Worm (Caenorhabditis elegans) whole organism, young adult: Measurements from ENCODE around the gene icl-1.
A peak's percentile ranks its signal among the peaks of the same experiment; 100 is the strongest.

ENCODE experiments used
- B0261.1 ChIP-seq: sonication (generic microtip); optimal IDR thresholded peaks from 2 replicates; lab custom pipeline; 2016; ENCODE audit warnings: mild to moderate bottlenecking, missing genetic modification characterization, moderate library complexity, missing compliant biosample characterization
- C06A6.2 ChIP-seq: fragments of 200-800 bp; sonication (Bioruptor generic); conservative IDR thresholded peaks from 2 replicates; pipeline ENCODE4 v1.3.6; 2022; ENCODE audit warnings: missing genetic modification characterization, missing compliant biosample characterization
- F22D6.2 ChIP-seq: sonication (generic microtip); optimal IDR thresholded peaks from 2 replicates; lab custom pipeline; 2016; ENCODE audit warnings: mild to moderate bottlenecking, missing genetic modification characterization, missing compliant biosample characterization
- F39B2.1 ChIP-seq: fragments of 200-800 bp; sonication (Bioruptor generic); IDR thresholded peaks from 2 replicates; pipeline ENCODE4 v1.3.6; 2022; ENCODE audit warnings: missing genetic modification reagents, missing genetic modification characterization, missing compliant biosample characterization
- F55B11.4 ChIP-seq: sonication (generic microtip); optimal IDR thresholded peaks from 2 replicates; lab custom pipeline; 2016; ENCODE audit warnings: missing compliant biosample characterization, missing genetic modification characterization, borderline replicate concordance; ENCODE audit not compliant: insufficient read depth
- K11D2.4 ChIP-seq: fragments of 200-800 bp; sonication (Bioruptor generic); IDR thresholded peaks from 2 replicates; pipeline ENCODE4 v1.3.6; 2022; ENCODE audit warnings: missing genetic modification reagents, missing genetic modification characterization, missing compliant biosample characterization
- T26A5.8 ChIP-seq: sonication (generic microtip); optimal IDR thresholded peaks from 2 replicates; lab custom pipeline; 2016; ENCODE audit warnings: missing genetic modification characterization, missing compliant biosample characterization
- Y53G8AR.9 ChIP-seq: fragments of 200-800 bp; sonication (Bioruptor generic); conservative IDR thresholded peaks from 2 replicates; pipeline ENCODE4 v1.3.6; 2022; ENCODE audit warnings: missing genetic modification reagents, missing genetic modification characterization, missing compliant biosample characterization
- Y79H2A.3 ChIP-seq: fragments of 200-800 bp; sonication (Bioruptor generic); conservative IDR thresholded peaks from 2 replicates; pipeline ENCODE4 v1.3.6; 2022; ENCODE audit warnings: missing genetic modification reagents, missing genetic modification characterization, missing compliant biosample characterization
- ama-1 ChIP-seq, 3 experiments: fragments of 150-350 bp in 1 of 3; sonication (generic microtip) in 2 of 3; optimal IDR thresholded peaks; 2 replicates each; lab custom pipeline; 2014 to 2018; ENCODE audit warnings: missing biosample characterization in 2 of 3, missing genetic modification characterization in 2 of 3, missing genetic modification reagents in 2 of 3
- aptf-3 ChIP-seq: fragments of 200-800 bp; sonication (Bioruptor generic); IDR thresholded peaks from 2 replicates; pipeline ENCODE4 v1.3.6; 2022; ENCODE audit warnings: missing genetic modification characterization, missing compliant biosample characterization
- attf-6 ChIP-seq: fragments of 200-800 bp; sonication (Bioruptor generic); IDR thresholded peaks from 2 replicates; pipeline ENCODE4 v1.3.6; 2022; ENCODE audit warnings: missing genetic modification reagents, missing genetic modification characterization, missing compliant biosample characterization
- bed-1 ChIP-seq: fragments of 200-800 bp; sonication (Bioruptor generic); IDR thresholded peaks from 2 replicates; pipeline ENCODE4 v1.3.6; 2022; ENCODE audit warnings: missing genetic modification reagents, missing genetic modification characterization, missing compliant biosample characterization
- cebp-2 ChIP-seq: fragments of 200-800 bp; sonication (Bioruptor generic); IDR thresholded peaks from 2 replicates; pipeline ENCODE4 v1.3.6; 2022; ENCODE audit warnings: missing genetic modification characterization, missing compliant biosample characterization
- ceh-100 ChIP-seq: fragments of 200-800 bp; sonication (Bioruptor generic); IDR thresholded peaks from 2 replicates; pipeline ENCODE4 v1.3.6; 2022; ENCODE audit warnings: missing genetic modification reagents, missing genetic modification characterization, missing compliant biosample characterization
- ceh-40 ChIP-seq: fragments of 200-800 bp; sonication (Bioruptor generic); IDR thresholded peaks from 2 replicates; pipeline ENCODE4 v1.3.6; 2022; ENCODE audit warnings: missing genetic modification characterization, missing compliant biosample characterization
- ceh-91 ChIP-seq: fragments of 200-800 bp; sonication (Bioruptor generic); IDR thresholded peaks from 2 replicates; pipeline ENCODE4 v1.3.6; 2022; ENCODE audit warnings: missing genetic modification reagents, missing genetic modification characterization, missing compliant biosample characterization
- die-1 ChIP-seq: sonication (generic microtip); optimal IDR thresholded peaks from 2 replicates; lab custom pipeline; 2016; ENCODE audit warnings: missing genotype, mild to moderate bottlenecking, missing genetic modification characterization, missing compliant biosample characterization
- dox-1 ChIP-seq: fragments of 200-800 bp; sonication (Bioruptor generic); IDR thresholded peaks from 2 replicates; pipeline ENCODE4 v1.3.6; 2022; ENCODE audit warnings: missing genetic modification reagents, missing genetic modification characterization, missing compliant biosample characterization
- gei-17 ChIP-seq: fragments of 200-800 bp; sonication (Bioruptor generic); optimal IDR thresholded peaks from 2 replicates; lab custom pipeline; 2018; ENCODE audit warnings: mild to moderate bottlenecking, missing genetic modification characterization, missing compliant biosample characterization
- him-1 ChIP-seq: sonication (generic microtip); optimal IDR thresholded peaks from 2 replicates; lab custom pipeline; 2016; ENCODE audit warnings: missing genotype, missing genetic modification reagents, missing genetic modification characterization, missing compliant biosample characterization
- hlh-26 ChIP-seq: fragments of 200-800 bp; sonication (Bioruptor generic); conservative IDR thresholded peaks from 2 replicates; pipeline ENCODE4 v1.3.6; 2022; ENCODE audit warnings: missing genetic modification reagents, missing genetic modification characterization, missing compliant biosample characterization
- hmg-20 ChIP-seq: fragments of 200-800 bp; sonication (Bioruptor generic); IDR thresholded peaks from 2 replicates; pipeline ENCODE4 v1.3.6; 2022; ENCODE audit warnings: missing genetic modification reagents, missing genetic modification characterization, missing compliant biosample characterization
- hrde-1 ChIP-seq: sonication (generic microtip); optimal IDR thresholded peaks from 2 replicates; lab custom pipeline; 2016; ENCODE audit warnings: missing genetic modification characterization, mild to moderate bottlenecking, missing compliant biosample characterization, moderate library complexity, missing genotype, missing genetic modification reagents, borderline replicate concordance
- hsf-1 ChIP-seq: fragments of 200-800 bp; sonication (Bioruptor generic); IDR thresholded peaks from 2 replicates; pipeline ENCODE4 v1.3.6; 2022; ENCODE audit warnings: missing genetic modification reagents, missing genetic modification characterization, missing compliant biosample characterization
- let-607 ChIP-seq, 2 experiments: fragments of 200-800 bp in 1 of 2; sonication (Bioruptor generic) in 1 of 2; sonication (generic microtip) in 1 of 2; optimal IDR thresholded peaks; 2 replicates each; lab custom pipeline; 2016 to 2018; ENCODE audit warnings: mild to moderate bottlenecking in 2 of 2, missing compliant biosample characterization in 2 of 2, missing genetic modification characterization in 2 of 2, moderate library complexity in 2 of 2, missing genotype in 1 of 2
- lin-40 ChIP-seq: sonication (generic microtip); optimal IDR thresholded peaks from 2 replicates; lab custom pipeline; 2016; ENCODE audit warnings: missing genetic modification characterization, mild to moderate bottlenecking, missing compliant biosample characterization, missing genotype, missing genetic modification reagents
- lsl-1 ChIP-seq: fragments of 200-800 bp; sonication (Bioruptor generic); optimal IDR thresholded peaks from 2 replicates; lab custom pipeline; 2018; ENCODE audit warnings: mild to moderate bottlenecking, missing genetic modification characterization, moderate library complexity, missing compliant biosample characterization
- madf-10 ChIP-seq: sonication (generic microtip); optimal IDR thresholded peaks from 2 replicates; lab custom pipeline; 2016; ENCODE audit warnings: mild to moderate bottlenecking, missing genetic modification characterization, missing compliant biosample characterization
- mxl-1 ChIP-seq: sonication (generic microtip); optimal IDR thresholded peaks from 2 replicates; lab custom pipeline; 2016; ENCODE audit warnings: missing genetic modification characterization, missing compliant biosample characterization
- nfya-1 ChIP-seq: sonication (generic microtip); optimal IDR thresholded peaks from 2 replicates; lab custom pipeline; 2017; ENCODE audit warnings: antibody characterized with exemption, missing compliant biosample characterization, missing genetic modification characterization, borderline replicate concordance; ENCODE audit not compliant: insufficient read depth
- nfya-2 ChIP-seq: fragments of 200-800 bp; sonication (Bioruptor generic); IDR thresholded peaks from 2 replicates; pipeline ENCODE4 v1.3.6; 2022; ENCODE audit warnings: missing genetic modification reagents, missing genetic modification characterization, missing compliant biosample characterization
- nhr-120 ChIP-seq: fragments of 200-800 bp; sonication (Bioruptor generic); IDR thresholded peaks from 2 replicates; pipeline ENCODE4 v1.3.6; 2022; ENCODE audit warnings: missing genetic modification characterization, missing compliant biosample characterization
- nhr-27 ChIP-seq: fragments of 200-800 bp; sonication (Bioruptor generic); optimal IDR thresholded peaks from 2 replicates; lab custom pipeline; 2018; ENCODE audit warnings: mild to moderate bottlenecking, missing genetic modification characterization, moderate library complexity, missing compliant biosample characterization
- nhr-80 ChIP-seq: sonication (generic microtip); optimal IDR thresholded peaks from 2 replicates; lab custom pipeline; 2016; ENCODE audit warnings: missing genetic modification characterization, missing compliant biosample characterization
- sea-2 ChIP-seq: fragments of 200-800 bp; sonication (Bioruptor generic); IDR thresholded peaks from 2 replicates; pipeline ENCODE4 v1.3.6; 2022; ENCODE audit warnings: missing genetic modification characterization, missing compliant biosample characterization
- snpc-3.4 ChIP-seq: sonication (generic microtip); optimal IDR thresholded peaks from 2 replicates; lab custom pipeline; 2017; ENCODE audit warnings: missing genetic modification characterization, mild to moderate bottlenecking, missing compliant biosample characterization, antibody characterized with exemption, moderate library complexity, missing genotype, missing genetic modification reagents
- somi-1 ChIP-seq: fragments of 200-800 bp; sonication (Bioruptor generic); optimal IDR thresholded peaks from 2 replicates; lab custom pipeline; 2018; ENCODE audit warnings: mild to moderate bottlenecking, missing genetic modification characterization, missing compliant biosample characterization
- sptf-2 ChIP-seq: fragments of 200-800 bp; sonication (Bioruptor generic); optimal IDR thresholded peaks from 2 replicates; lab custom pipeline; 2018; ENCODE audit warnings: mild to moderate bottlenecking, missing genetic modification characterization, missing compliant biosample characterization
- tlf-1 ChIP-seq: fragments of 200-800 bp; sonication (Bioruptor generic); optimal IDR thresholded peaks from 2 replicates; lab custom pipeline; 2018; ENCODE audit warnings: mild to moderate bottlenecking, missing genetic modification characterization, missing compliant biosample characterization
- unc-130 ChIP-seq: sonication (generic microtip); optimal IDR thresholded peaks from 2 replicates; lab custom pipeline; 2016; ENCODE audit warnings: missing genetic modification reagents, missing genetic modification characterization, missing compliant biosample characterization
- xnd-1 ChIP-seq: sonication (generic microtip); optimal IDR thresholded peaks from 2 replicates; lab custom pipeline; 2016; ENCODE audit warnings: missing genotype, missing genetic modification reagents, missing genetic modification characterization, missing compliant biosample characterization
- zfh-2 ChIP-seq: fragments of 200-800 bp; sonication (Bioruptor generic); conservative IDR thresholded peaks from 2 replicates; pipeline ENCODE4 v1.3.6; 2022; ENCODE audit warnings: missing genetic modification reagents, missing genetic modification characterization, missing compliant biosample characterization
- ztf-18 ChIP-seq: sonication (generic microtip); optimal IDR thresholded peaks from 2 replicates; lab custom pipeline; 2016; ENCODE audit warnings: missing genotype, mild to moderate bottlenecking, missing genetic modification characterization, missing compliant biosample characterization
- ztf-22 ChIP-seq: fragments of 200-800 bp; sonication (Bioruptor generic); optimal IDR thresholded peaks from 2 replicates; lab custom pipeline; 2018; ENCODE audit warnings: mild to moderate bottlenecking, missing genetic modification characterization, moderate library complexity, missing compliant biosample characterization
- ztf-25 ChIP-seq: fragments of 200-800 bp; sonication (Bioruptor generic); IDR thresholded peaks from 2 replicates; pipeline ENCODE4 v1.3.6; 2022; ENCODE audit warnings: missing genetic modification reagents, missing genetic modification characterization, missing compliant biosample characterization
- ztf-26 ChIP-seq: sonication (generic microtip); optimal IDR thresholded peaks from 2 replicates; lab custom pipeline; 2017; ENCODE audit warnings: missing genetic modification characterization, missing compliant biosample characterization

The icl-1 gene

ce11 chrV:731330-731729, 3.5 kb upstream of the icl-1 start (continued):
- peak; percentile 1 for TF ChIP-seq ama-1 (optimal IDR thresholded peaks at IDR 0.05; lab: Kevin White, UChicago)
- TF ChIP-seq ama-1 (GFP tag; optimal IDR thresholded peaks at IDR 0.05; lab: Kevin White, UChicago) = no peak
- TF ChIP-seq zfh-2 (GFP tag; lab: Robert Waterston, UW) = peak; percentile 81
- peak in 1 of 2 experiments; percentile 85 for TF ChIP-seq let-607 (tag; optimal IDR thresholded peaks at IDR 0.05; lab: Kevin White, UChicago)
- peak; percentile 93 for TF ChIP-seq ztf-22 (GFP tag; lab: Kevin White, UChicago)
- TF ChIP-seq cebp-2 (GFP tag; lab: Robert Waterston, UW) = 0 out of 2 replicates have a peak, but pooled peaks have one; percentile 61
- TF ChIP-seq lin-40 (tag; lab: Kevin White, UChicago) = peak; percentile 75
- no peak for TF ChIP-seq mxl-1 (tag; lab: Kevin White, UChicago)

ce11 chrV:730216-730615, 2.4 kb upstream of the icl-1 start:
- no peak for TF ChIP-seq ztf-18 (tag; lab: Kevin White, UChicago)
- no peak for TF ChIP-seq hmg-20 (GFP tag; lab: Robert Waterston, UW)
- TF ChIP-seq sptf-2 (GFP tag; lab: Kevin White, UChicago) = no peak
- TF ChIP-seq ceh-100 (GFP tag; lab: Robert Waterston, UW) = no peak
- no peak for TF ChIP-seq nhr-120 (GFP tag; lab: Robert Waterston, UW)
- no peak for TF ChIP-seq ceh-91 (GFP tag; lab: Robert Waterston, UW)
- TF ChIP-seq F55B11.4 (tag; lab: Kevin White, UChicago) = no peak
- TF ChIP-seq T26A5.8 (tag; lab: Kevin White, UChicago) = no peak
- TF ChIP-seq hrde-1 (tag; lab: Kevin White, UChicago) = no peak
- no peak for TF ChIP-seq die-1 (tag; lab: Kevin White, UChicago)
- no peak for TF ChIP-seq sea-2
- no peak for TF ChIP-seq ceh-40 (GFP tag; lab: Robert Waterston, UW)
- TF ChIP-seq mxl-1 (tag; lab: Kevin White, UChicago) = no peak
- TF ChIP-seq F39B2.1 (GFP tag; lab: Robert Waterston, UW) = no peak
- no peak for TF ChIP-seq hlh-26 (GFP tag; lab: Robert Waterston, UW)
- TF ChIP-seq ztf-25 (GFP tag; lab: Robert Waterston, UW) = no peak
- TF ChIP-seq hsf-1 (GFP tag; lab: Robert Waterston, UW) = no peak
- no peak for TF ChIP-seq B0261.1 (tag; lab: Kevin White, UChicago)
- no peak for TF ChIP-seq nfya-1 (tag; lab: Kevin White, UChicago)
- no peak for TF ChIP-seq nfya-2 (GFP tag; lab: Robert Waterston, UW)
- TF ChIP-seq him-1 (tag; lab: Kevin White, UChicago) = no peak
- no peak for TF ChIP-seq attf-6 (GFP tag; lab: Robert Waterston, UW)
- TF ChIP-seq K11D2.4 (GFP tag; lab: Robert Waterston, UW) = peak; percentile 45; the same call in 1 of the 2 replicates
- TF ChIP-seq F22D6.2 = no peak
- TF ChIP-seq C06A6.2 (GFP tag; lab: Robert Waterston, UW) = no peak; the same call in 1 of the 2 replicates
- no peak for TF ChIP-seq Y79H2A.3
- no peak for TF ChIP-seq snpc-3.4 (tag; lab: Kevin White, UChicago)
- TF ChIP-seq madf-10 (tag; lab: Kevin White, UChicago) = no peak
- TF ChIP-seq tlf-1 (GFP tag; lab: Kevin White, UChicago) = peak; percentile 46
- peak; percentile 25 for TF ChIP-seq somi-1 (GFP tag; lab: Kevin White, UChicago)
- TF ChIP-seq unc-130 = no peak
- TF ChIP-seq xnd-1 = no peak
- no peak for TF ChIP-seq nhr-27 (tag; lab: Kevin White, UChicago)
- peak; percentile 42; the same call in 1 of the 2 replicates for TF ChIP-seq dox-1 (GFP tag; lab: Robert Waterston, UW)
- no peak for TF ChIP-seq lsl-1 (GFP tag; lab: Kevin White, UChicago)
- TF ChIP-seq Y53G8AR.9 (GFP tag; lab: Robert Waterston, UW) = peak; percentile 68; the same call in 1 of the 2 replicates
- no peak for TF ChIP-seq gei-17 (GFP tag; lab: Kevin White, UChicago)
- TF ChIP-seq nhr-80 (tag; lab: Kevin White, UChicago) = peak; percentile 54
- TF ChIP-seq ztf-26 (tag; lab: Kevin White, UChicago) = peak; percentile 20
- no peak for TF ChIP-seq aptf-3
- no peak for TF ChIP-seq bed-1 (GFP tag; lab: Robert Waterston, UW)
